Worm (Caenorhabditis elegans) whole organism, L4/young adult: Measurements from ENCODE around the gene Y53F4A.2.

ENCODE experiments used
- W03F9.2 ChIP-seq: fragments of 150-350 bp; optimal IDR thresholded peaks from 2 replicates; lab custom pipeline; 2014; ENCODE audit warnings: missing biosample characterization, missing genetic modification characterization
- dao-5 ChIP-seq: sonication (generic microtip); optimal IDR thresholded peaks from 2 replicates; lab custom pipeline; 2016; ENCODE audit warnings: missing genotype, missing genetic modification characterization, moderate library complexity, missing compliant biosample characterization
- him-1 ChIP-seq: sonication (generic microtip); optimal IDR thresholded peaks from 2 replicates; lab custom pipeline; 2016; ENCODE audit warnings: missing genotype, missing genetic modification reagents, missing genetic modification characterization, missing compliant biosample characterization

Gene Y53F4A.2

ce11 chrII:14876737-14877203 lies at the start of gene Y53F4A.2:
Y53F4A.2 (minus strand) TSS chrII:14877153.
- TF ChIP-seq him-1 (tag; lab: Kevin White, UChicago), result no peak
- TF ChIP-seq W03F9.2 (tag; lab: Kevin White, UChicago), result no peak
- no peak for TF ChIP-seq dao-5 (tag; lab: Kevin White, UChicago)

ce11 chrII:14919148-14919755 lies 42.3 kb upstream of the Y53F4A.2 start, which contains the start of gene pde-3:
pde-3 (plus strand) TSS chrII:14919705.
- TF ChIP-seq W03F9.2 (tag; lab: Kevin White, UChicago), result no peak
- no peak for TF ChIP-seq dao-5 (tag; lab: Kevin White, UChicago)
- TF ChIP-seq him-1 (tag; lab: Kevin White, UChicago), result no peak

ce11 chrII:14916848-14917247 lies 39.9 kb upstream of the Y53F4A.2 start:
- TF ChIP-seq him-1 (tag; lab: Kevin White, UChicago), result no peak
- no peak for TF ChIP-seq W03F9.2 (tag; lab: Kevin White, UChicago)
- no peak for TF ChIP-seq dao-5 (tag; lab: Kevin White, UChicago)

- TF ChIP-seq dao-5 (tag; lab: Kevin White, UChicago), result no peak
- no peak for TF ChIP-seq him-1 (tag; lab: Kevin White, UChicago)
- no peak for TF ChIP-seq W03F9.2 (tag; lab: Kevin White, UChicago)
These were observed 33.4 kb upstream of the Y53F4A.2 start, which contains the start of gene R03C1.1 for ce11 chrII:14910307-14910706. R03C1.1 (minus strand) TSS chrII:14910407.

ce11 chrII:14907719-14908118 lies 30.8 kb upstream of the Y53F4A.2 start:
- TF ChIP-seq W03F9.2 (tag; lab: Kevin White, UChicago) (no peak), him-1 (tag; lab: Kevin White, UChicago) (no peak), dao-5 (tag; lab: Kevin White, UChicago) (no peak)

- TF ChIP-seq dao-5 (tag; lab: Kevin White, UChicago), result no peak
These were observed 27.7 kb upstream of the Y53F4A.2 start for ce11 chrII:14904635-14905034.

- TF ChIP-seq dao-5 (tag; lab: Kevin White, UChicago) (no peak), W03F9.2 (tag; lab: Kevin White, UChicago) (no peak), him-1 (tag; lab: Kevin White, UChicago) (no peak)
These were observed 26.7 kb upstream of the Y53F4A.2 start for ce11 chrII:14903611-14904010.

- no peak for TF ChIP-seq dao-5 (tag; lab: Kevin White, UChicago)
- no peak for TF ChIP-seq W03F9.2 (tag; lab: Kevin White, UChicago)
These were observed 25.2 kb upstream of the Y53F4A.2 start, which contains the start of gene cog-1 for ce11 chrII:14902193-14902592. cog-1 (plus strand) TSS chrII:14902493.

- TF ChIP-seq dao-5 (tag; lab: Kevin White, UChicago) (no peak), him-1 (tag; lab: Kevin White, UChicago) (no peak), W03F9.2 (tag; lab: Kevin White, UChicago) (no peak)
These were observed 19.6 kb upstream of the Y53F4A.2 start for ce11 chrII:14896503-14896902.

- TF ChIP-seq W03F9.2 (tag; lab: Kevin White, UChicago), result no peak
- no peak for TF ChIP-seq him-1 (tag; lab: Kevin White, UChicago)
These were observed 15.6 kb upstream of the Y53F4A.2 start for ce11 chrII:14892515-14892914.

- TF ChIP-seq him-1 (tag; lab: Kevin White, UChicago), result no peak
These were observed 7.3 kb downstream of the Y53F4A.2 start, which contains the start of gene R05H10.3 for ce11 chrII:14869644-14870043. R05H10.3 (plus strand) TSS chrII:14869944.

ce11 chrII:14867530-14867929 lies 9.4 kb downstream of the Y53F4A.2 start:
- no peak for TF ChIP-seq dao-5 (tag; lab: Kevin White, UChicago)
- no peak for TF ChIP-seq W03F9.2 (tag; lab: Kevin White, UChicago)
- TF ChIP-seq him-1 (tag; lab: Kevin White, UChicago), result no peak

ce11 chrII:14866668-14867067 lies 10.3 kb downstream of the Y53F4A.2 start, which contains the start of gene gpx-2:
gpx-2 (plus strand) TSS chrII:14866766.
- TF ChIP-seq him-1 (tag; lab: Kevin White, UChicago) (no peak), W03F9.2 (tag; lab: Kevin White, UChicago) (no peak), dao-5 (tag; lab: Kevin White, UChicago) (no peak)

ce11 chrII:14866156-14866555 lies 10.8 kb downstream of the Y53F4A.2 start:
- no peak for TF ChIP-seq him-1 (tag; lab: Kevin White, UChicago)
- no peak for TF ChIP-seq dao-5 (tag; lab: Kevin White, UChicago)
- no peak for TF ChIP-seq W03F9.2 (tag; lab: Kevin White, UChicago)
